Fruit fly (Drosophila melanogaster) whole organism, embryonic: ENCODE data around the gene CG34332.
A peak's percentile ranks its signal among the peaks of the same experiment; 100 is the strongest.

ENCODE experiments used
- ATbp ChIP-seq: fragments of 200-800 bp; sonication (Bioruptor generic); optimal IDR thresholded peaks from 2 replicates; lab custom pipeline; 2017; ENCODE audit warnings: missing biosample characterization, mild to moderate bottlenecking, missing genetic modification characterization, missing genetic modification reagents
- Abd-B ChIP-seq: fragments of 200-800 bp; sonication (Bioruptor generic); optimal IDR thresholded peaks from 2 replicates; lab custom pipeline; 2018; ENCODE audit warnings: missing biosample characterization, mild to moderate bottlenecking, missing genetic modification characterization, moderate library complexity
- Atf-2 ChIP-seq: fragments of 200-800 bp; sonication (Bioruptor generic); optimal IDR thresholded peaks from 2 replicates; lab custom pipeline; 2016; ENCODE audit warnings: missing biosample characterization, missing genetic modification characterization
- CG1024 ChIP-seq: fragments of 200-800 bp; sonication (Bioruptor generic); IDR thresholded peaks from 2 replicates; pipeline ENCODE4 v1.3.6; 2022; ENCODE audit warnings: missing biosample characterization, missing genetic modification characterization
- CG10565 ChIP-seq: fragments of 200-800 bp; sonication (Bioruptor generic); optimal IDR thresholded peaks from 3 replicates; lab custom pipeline; 2016; ENCODE audit warnings: missing biosample characterization, mild to moderate bottlenecking, missing genetic modification characterization
- CG10959 ChIP-seq: fragments of 200-800 bp; sonication (Bioruptor generic); IDR thresholded peaks from 2 replicates; pipeline ENCODE4 v1.3.6; 2022; ENCODE audit warnings: missing biosample characterization, missing genetic modification characterization
- CG11456 ChIP-seq: fragments of 200-800 bp; sonication (Bioruptor generic); IDR thresholded peaks from 3 replicates; pipeline ENCODE4 v1.3.6; 2022; ENCODE audit warnings: missing biosample characterization, missing genetic modification characterization
- CG11723 ChIP-seq: fragments of 200-800 bp; sonication (Bioruptor generic); optimal IDR thresholded peaks from 2 replicates; lab custom pipeline; 2017; ENCODE audit warnings: missing biosample characterization, mild to moderate bottlenecking, missing genetic modification characterization
- CG12219 ChIP-seq: fragments of 200-800 bp; sonication (Bioruptor generic); optimal IDR thresholded peaks from 3 replicates; lab custom pipeline; 2018; ENCODE audit warnings: missing biosample characterization, mild to moderate bottlenecking, missing genetic modification characterization
- CG12391 ChIP-seq: fragments of 200-800 bp; sonication (Bioruptor generic); optimal IDR thresholded peaks from 3 replicates; lab custom pipeline; 2018; ENCODE audit warnings: missing biosample characterization, mild to moderate bottlenecking, missing genetic modification characterization, moderate library complexity
- CG13775 ChIP-seq: fragments of 200-800 bp; sonication (Bioruptor generic); optimal IDR thresholded peaks from 3 replicates; lab custom pipeline; 2017; ENCODE audit warnings: missing biosample characterization, mild to moderate bottlenecking, missing genetic modification characterization
- CG1602 ChIP-seq: fragments of 200-800 bp; sonication (Bioruptor generic); optimal IDR thresholded peaks from 3 replicates; lab custom pipeline; 2016; ENCODE audit warnings: missing biosample characterization, missing genetic modification characterization
- CG1603 ChIP-seq: fragments of 200-800 bp; sonication (Bioruptor generic); optimal IDR thresholded peaks from 2 replicates; lab custom pipeline; 2019; ENCODE audit warnings: missing biosample characterization, mild to moderate bottlenecking, missing genetic modification characterization, moderate library complexity
- CG17385 ChIP-seq: fragments of 200-800 bp; sonication (Bioruptor generic); optimal IDR thresholded peaks from 3 replicates; lab custom pipeline; 2018; ENCODE audit warnings: missing biosample characterization, mild to moderate bottlenecking, missing genetic modification characterization
- CG17568 ChIP-seq: fragments of 200-800 bp; sonication (Bioruptor generic); optimal IDR thresholded peaks from 2 replicates; lab custom pipeline; 2018; ENCODE audit warnings: missing biosample characterization, mild to moderate bottlenecking, missing genetic modification characterization, moderate library complexity
- CG17829 ChIP-seq: fragments of 200-800 bp; optimal IDR thresholded peaks from 2 replicates; lab custom pipeline; 2019; ENCODE audit warnings: missing biosample characterization, mild to moderate bottlenecking, missing genetic modification characterization, moderate library complexity
- CG18476 ChIP-seq: fragments of 200-800 bp; sonication (Bioruptor generic); optimal IDR thresholded peaks from 2 replicates; lab custom pipeline; 2016; ENCODE audit warnings: missing biosample characterization, mild to moderate bottlenecking, missing genetic modification characterization
- CG3847 ChIP-seq: fragments of 200-800 bp; sonication (Bioruptor generic); IDR thresholded peaks from 2 replicates; pipeline ENCODE4 v1.3.6; 2022; ENCODE audit warnings: missing biosample characterization, missing genetic modification characterization
- CG4282 ChIP-seq: fragments of 200-800 bp; sonication (Bioruptor generic); optimal IDR thresholded peaks from 2 replicates; lab custom pipeline; 2016; ENCODE audit warnings: missing biosample characterization, missing genetic modification characterization
- CG6175 ChIP-seq: fragments of 200-800 bp; sonication (Bioruptor generic); IDR thresholded peaks from 3 replicates; pipeline ENCODE4 v1.3.6; 2022; ENCODE audit warnings: missing biosample characterization, missing genetic modification characterization
- CG7786 ChIP-seq: fragments of 200-800 bp; sonication (Bioruptor generic); optimal IDR thresholded peaks from 2 replicates; lab custom pipeline; 2016; ENCODE audit warnings: missing biosample characterization, missing genetic modification characterization
- CG8924 ChIP-seq: fragments of 200-800 bp; optimal IDR thresholded peaks from 3 replicates; lab custom pipeline; 2019; ENCODE audit warnings: missing biosample characterization, mild to moderate bottlenecking, missing genetic modification characterization, moderate library complexity
- CG9727 ChIP-seq: fragments of 200-800 bp; sonication (Bioruptor generic); optimal IDR thresholded peaks from 3 replicates; lab custom pipeline; 2017; ENCODE audit warnings: missing biosample characterization, mild to moderate bottlenecking, missing genetic modification characterization
- CG9876 ChIP-seq: fragments of 200-800 bp; sonication (Bioruptor generic); optimal IDR thresholded peaks from 2 replicates; lab custom pipeline; 2016; ENCODE audit warnings: missing biosample characterization, missing genetic modification characterization
- CkIIα-i1 ChIP-seq: fragments of 200-800 bp; sonication (Bioruptor generic); IDR thresholded peaks from 2 replicates; pipeline ENCODE4 v1.3.6; 2022; ENCODE audit warnings: missing biosample characterization, missing genetic modification characterization
- D19A ChIP-seq: fragments of 200-800 bp; optimal IDR thresholded peaks from 3 replicates; lab custom pipeline; 2019; ENCODE audit warnings: missing biosample characterization, mild to moderate bottlenecking, missing genetic modification characterization, moderate library complexity
- Dref ChIP-seq: fragments of 200-800 bp; sonication (Bioruptor generic); IDR thresholded peaks from 2 replicates; pipeline ENCODE4 v1.3.6; 2022; ENCODE audit warnings: missing biosample characterization, missing genetic modification characterization
- Drgx ChIP-seq: fragments of 200-800 bp; sonication (Bioruptor generic); IDR thresholded peaks from 2 replicates; pipeline ENCODE4 v1.3.6; 2022; ENCODE audit warnings: missing biosample characterization, missing genetic modification characterization
- E2f2 ChIP-seq: fragments of 200-800 bp; sonication (Bioruptor generic); IDR thresholded peaks from 2 replicates; pipeline ENCODE4 v1.3.6; 2022; ENCODE audit warnings: missing biosample characterization, missing genetic modification characterization
- Ets97D ChIP-seq: fragments of 200-800 bp; sonication (Bioruptor generic); optimal IDR thresholded peaks from 3 replicates; lab custom pipeline; 2016; ENCODE audit warnings: missing biosample characterization, missing genetic modification characterization
- Myb ChIP-seq: fragments of 200-800 bp; sonication (Bioruptor generic); optimal IDR thresholded peaks from 2 replicates; lab custom pipeline; 2016; ENCODE audit warnings: missing biosample characterization, missing genetic modification characterization
- Side ChIP-seq: fragments of 200-800 bp; sonication (Bioruptor generic); optimal IDR thresholded peaks from 2 replicates; lab custom pipeline; 2016; ENCODE audit warnings: missing biosample characterization, missing genetic modification characterization
- Taf1 ChIP-seq: fragments of 200-800 bp; sonication (Bioruptor generic); IDR thresholded peaks from 2 replicates; pipeline ENCODE4 v1.3.6; 2022; ENCODE audit warnings: missing biosample characterization, missing genetic modification characterization
- bcd ChIP-seq: fragments of 200-800 bp; sonication (Bioruptor generic); optimal IDR thresholded peaks from 2 replicates; lab custom pipeline; 2017; ENCODE audit warnings: missing biosample characterization, mild to moderate bottlenecking, missing genetic modification characterization
- btn ChIP-seq: fragments of 200-800 bp; sonication (Bioruptor generic); optimal IDR thresholded peaks from 2 replicates; lab custom pipeline; 2016; ENCODE audit warnings: missing biosample characterization, missing genetic modification characterization
- cad ChIP-seq: fragments of >200 bp; optimal IDR thresholded peaks from 2 replicates; lab custom pipeline; 2017; ENCODE audit warnings: missing biosample characterization, missing genetic modification characterization
- cas ChIP-seq: fragments of 200-800 bp; sonication (Bioruptor generic); IDR thresholded peaks from 2 replicates; pipeline ENCODE4 v1.3.6; 2022; ENCODE audit warnings: missing biosample characterization, missing genetic modification characterization
- ci ChIP-seq: fragments of 200-800 bp; sonication (Bioruptor generic); IDR thresholded peaks from 3 replicates; pipeline ENCODE4 v1.3.6; 2022; ENCODE audit warnings: missing biosample characterization, missing genetic modification characterization
- dmrt11E ChIP-seq: fragments of 200-800 bp; sonication (Bioruptor generic); optimal IDR thresholded peaks from 3 replicates; lab custom pipeline; 2018; ENCODE audit warnings: missing biosample characterization, mild to moderate bottlenecking, missing genetic modification characterization, moderate library complexity
- emc ChIP-seq: fragments of 200-800 bp; sonication (Bioruptor generic); optimal IDR thresholded peaks from 2 replicates; lab custom pipeline; 2016; ENCODE audit warnings: missing biosample characterization, missing genetic modification characterization
- en ChIP-seq: fragments of 200-800 bp; sonication (Bioruptor generic); optimal IDR thresholded peaks from 2 replicates; lab custom pipeline; 2016; ENCODE audit warnings: missing biosample characterization, missing genetic modification characterization
- fu2 ChIP-seq: fragments of 200-800 bp; sonication (Bioruptor generic); optimal IDR thresholded peaks from 2 replicates; lab custom pipeline; 2016; ENCODE audit warnings: missing biosample characterization, missing genetic modification characterization
- gem ChIP-seq: fragments of 200-800 bp; sonication (Bioruptor generic); optimal IDR thresholded peaks from 2 replicates; lab custom pipeline; 2019; ENCODE audit warnings: missing biosample characterization, mild to moderate bottlenecking, missing genetic modification characterization, moderate library complexity
- klu ChIP-seq: fragments of 200-800 bp; sonication (Bioruptor generic); IDR thresholded peaks from 2 replicates; pipeline ENCODE4 v1.3.6; 2022; ENCODE audit warnings: missing biosample characterization, missing genetic modification characterization
- lov ChIP-seq, 2 experiments: fragments of 200-800 bp in 1 of 2; fragments of >200 bp in 1 of 2; sonication (Bioruptor generic) in 1 of 2; IDR thresholded peaks in 1 of 2; optimal IDR thresholded peaks in 1 of 2; 2 replicates in 1 of 2; 3 replicates in 1 of 2; pipeline versions ENCODE4 v1.3.6 to Lab custom; 2017 to 2022; ENCODE audit warnings: missing biosample characterization in 1 of 2, missing genetic modification characterization in 1 of 2
- ro ChIP-seq: fragments of 200-800 bp; sonication (Bioruptor generic); IDR thresholded peaks from 2 replicates; pipeline ENCODE4 v1.3.6; 2022; ENCODE audit warnings: missing biosample characterization, missing genetic modification characterization
- scrt ChIP-seq: fragments of 200-800 bp; sonication (Bioruptor generic); optimal IDR thresholded peaks from 2 replicates; lab custom pipeline; 2018; ENCODE audit warnings: missing biosample characterization, mild to moderate bottlenecking, missing genetic modification characterization, moderate library complexity
- sens ChIP-seq: fragments of 200-800 bp; sonication (Bioruptor generic); peaks from one replicate; lab custom pipeline; 2016; ENCODE audit warnings: missing biosample characterization, missing genetic modification characterization
- slbo ChIP-seq: fragments of 200-800 bp; sonication (Bioruptor generic); IDR thresholded peaks from 2 replicates; pipeline ENCODE4 v1.3.6; 2022; ENCODE audit warnings: missing biosample characterization, missing genetic modification characterization
- sob ChIP-seq: fragments of 200-800 bp; sonication (Bioruptor generic); IDR thresholded peaks from 2 replicates; pipeline ENCODE4 v1.3.6; 2022; ENCODE audit warnings: missing biosample characterization, missing genetic modification characterization
- toy ChIP-seq: fragments of 200-800 bp; sonication (Bioruptor generic); IDR thresholded peaks from 2 replicates; pipeline ENCODE4 v1.3.6; 2022; ENCODE audit warnings: missing biosample characterization, missing genetic modification characterization
- zf30C ChIP-seq: fragments of 200-800 bp; sonication (Bioruptor generic); optimal IDR thresholded peaks from 3 replicates; lab custom pipeline; 2018; ENCODE audit warnings: missing biosample characterization, mild to moderate bottlenecking, missing genetic modification characterization
- zfh1 ChIP-seq: fragments of 200-800 bp; sonication (Bioruptor generic); IDR thresholded peaks from 3 replicates; pipeline ENCODE4 v1.3.6; 2022; ENCODE audit warnings: missing biosample characterization, missing genetic modification characterization

CG34332 gene

dm6 chrX:20162586-20162985 is 21.8 kb downstream of the CG34332 start (continued):
- TF ChIP-seq Taf1 (GFP tag; lab: Robert Waterston, UW) (no peak), CG9876 (no peak), klu (GFP tag; lab: Robert Waterston, UW) (no peak), E2f2 (GFP tag; lab: Robert Waterston, UW) (peak; percentile 87), toy (GFP tag; lab: Robert Waterston, UW) (no peak), D19A (tag; lab: Kevin White, UChicago) (no peak), scrt (GFP tag; lab: Kevin White, UChicago) (no peak), CG10565 (no peak), zfh1 (GFP tag; lab: Robert Waterston, UW) (no peak), Drgx (GFP tag; lab: Robert Waterston, UW) (no peak), CkIIα-i1 (GFP tag; lab: Robert Waterston, UW) (no peak), CG18476 (GFP tag; lab: Kevin White, UChicago) (no peak), emc (GFP tag; lab: Kevin White, UChicago) (no peak), cas (GFP tag; lab: Robert Waterston, UW) (no peak), CG1024 (no peak), ro (GFP tag; lab: Robert Waterston, UW) (no peak), Side (no peak), CG1602 (GFP tag; lab: Kevin White, UChicago) (no peak), gem (tag; lab: Kevin White, UChicago) (peak; percentile 27), CG7786 (GFP tag; lab: Kevin White, UChicago) (no peak), CG17829 (tag; lab: Kevin White, UChicago) (peak; percentile 30), CG1603 (peak; percentile 80), CG9727 (GFP tag; lab: Kevin White, UChicago) (no peak), zf30C (GFP tag; lab: Kevin White, UChicago) (no peak), CG6175 (GFP tag; lab: Robert Waterston, UW) (no peak), CG12391 (no peak), Abd-B (GFP tag; lab: Kevin White, UChicago) (no peak), dmrt11E (tag; lab: Kevin White, UChicago) (no peak), slbo (GFP tag; lab: Robert Waterston, UW) (peak; percentile 41; the same call in 1 of the 2 replicates), CG13775 (GFP tag; lab: Kevin White, UChicago) (no peak), cad (GFP tag; lab: Kevin White, UChicago) (no peak), CG10959 (GFP tag; lab: Robert Waterston, UW) (no peak), lov (optimal IDR thresholded peaks at IDR 0.05; lab: Kevin White, UChicago) (no peak), lov (GFP tag; IDR thresholded peaks at IDR 0.05; lab: Robert Waterston, UW) (no peak), CG8924 (tag; lab: Kevin White, UChicago) (no peak), sob (GFP tag; lab: Robert Waterston, UW) (no peak), CG11456 (GFP tag; lab: Robert Waterston, UW) (no peak), Ets97D (GFP tag; lab: Kevin White, UChicago) (peak; percentile 16), Myb (GFP tag; lab: Kevin White, UChicago) (peak; percentile 19), CG3847 (0 out of 2 replicates have a peak, but pooled peaks have one; percentile 19), Dref (GFP tag; lab: Robert Waterston, UW) (peak; percentile 71), CG17385 (GFP tag; lab: Kevin White, UChicago) (no peak), Atf-2 (GFP tag; lab: Kevin White, UChicago) (no peak), CG12219 (GFP tag; lab: Kevin White, UChicago) (no peak), sens (peak; percentile 19), CG4282 (no peak), en (no peak), fu2 (GFP tag; lab: Kevin White, UChicago) (no peak), CG11723 (GFP tag; lab: Kevin White, UChicago) (no peak), bcd (no peak), ATbp (no peak), CG17568 (no peak), ci (GFP tag; lab: Robert Waterston, UW) (no peak), btn (no peak)
